Worm (Caenorhabditis elegans) whole organism, L4/young adult: ENCODE results near the gene srw-62.

Experiments used
- W03F9.2 ChIP-seq: fragments of 150-350 bp; optimal IDR thresholded peaks from 2 replicates; lab custom pipeline; 2014; ENCODE audit warnings: missing biosample characterization, missing genetic modification characterization
- dao-5 ChIP-seq: sonication (generic microtip); optimal IDR thresholded peaks from 2 replicates; lab custom pipeline; 2016; ENCODE audit warnings: missing genotype, missing genetic modification characterization, moderate library complexity, missing compliant biosample characterization
- him-1 ChIP-seq: sonication (generic microtip); optimal IDR thresholded peaks from 2 replicates; lab custom pipeline; 2016; ENCODE audit warnings: missing genotype, missing genetic modification reagents, missing genetic modification characterization, missing compliant biosample characterization

DNA sequence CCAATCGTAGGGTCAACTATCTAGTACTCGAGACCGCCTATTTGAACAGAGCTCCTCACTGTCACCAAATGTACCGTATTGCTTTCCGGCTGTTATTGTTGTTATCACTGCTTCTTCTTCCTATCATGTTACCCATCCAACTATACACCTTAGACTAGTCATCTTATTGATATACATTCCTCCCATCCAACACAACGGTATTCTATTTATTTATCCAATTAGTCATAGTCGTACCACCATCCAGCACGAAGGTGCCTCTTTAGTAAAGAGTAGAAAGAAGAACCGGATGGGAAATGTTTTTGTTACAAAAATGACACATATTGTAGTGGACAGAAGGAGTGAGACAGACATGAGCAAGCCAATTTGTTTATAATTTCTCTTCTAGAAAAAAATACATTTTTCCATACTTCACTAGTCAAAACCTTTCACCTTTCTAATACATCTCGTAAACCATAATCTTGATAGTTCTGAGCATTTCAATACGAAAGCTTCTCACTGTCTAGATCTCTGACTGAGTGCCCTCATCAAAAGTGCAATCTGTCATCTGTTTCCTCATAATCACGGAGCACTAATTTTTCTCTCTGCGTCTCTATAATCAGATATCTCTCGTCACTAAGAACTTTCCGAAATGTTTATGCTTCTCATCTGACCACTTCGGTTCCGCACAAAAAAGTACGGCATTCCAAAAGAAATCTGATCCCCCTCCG, 14.9 kb upstream of the srw-62 start:
- TF ChIP-seq W03F9.2 (no peak), dao-5 (no peak), him-1 (tag; lab: Kevin White, UChicago) (no peak)
